Fruit fly (Drosophila melanogaster): ENCODE data around the gene CG14377.
A peak's percentile ranks its signal among the peaks of the same experiment; 100 is the strongest.

CG14377 gene

DNA sequence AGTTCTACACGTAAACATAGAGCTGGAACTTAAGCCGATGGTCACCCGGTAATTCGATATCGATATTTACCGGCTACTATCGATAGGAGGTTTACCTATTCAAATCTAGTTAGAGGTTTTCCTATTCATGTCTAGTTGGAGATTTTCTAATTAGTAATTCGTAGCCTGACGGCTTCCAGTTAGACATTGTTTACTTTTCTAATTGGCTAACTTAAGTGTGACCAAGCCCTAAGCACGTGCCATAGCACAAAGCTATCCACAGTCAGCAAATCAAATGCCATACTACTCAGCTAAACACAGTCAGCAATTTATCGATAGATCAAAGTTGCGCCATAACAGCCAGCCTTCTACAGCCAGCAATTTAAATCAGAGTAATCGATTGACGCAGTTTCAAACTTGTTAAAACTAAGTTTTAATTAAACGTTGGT, 5.4 kb downstream of the CG14377 start, which contains the start of gene Dpm3 (continued):
- no peak for TF ChIP-seq HHEX (GFP tag; optimal IDR thresholded peaks at IDR 0.05)
- TF ChIP-seq Jarid2 (GFP tag; optimal IDR thresholded peaks at IDR 0.05), result no peak
- no peak for TF ChIP-seq z (GFP tag; IDR thresholded peaks at IDR 0.05)
- peak; percentile 6 for TF ChIP-seq YL-1 (GFP tag; optimal IDR thresholded peaks at IDR 0.05)
- no peak for TF ChIP-seq CG18619 (GFP tag; optimal IDR thresholded peaks at IDR 0.05)
- TF ChIP-seq Trl (optimal IDR thresholded peaks at IDR 0.05), result peak in 1 of 2 experiments; percentile 8
- TF ChIP-seq Trl (GFP tag; optimal IDR thresholded peaks at IDR 0.05), result peak; percentile 41
- TF ChIP-seq Ptx1 (GFP tag; IDR thresholded peaks at IDR 0.05), result no peak
- peak; percentile 88 for TF ChIP-seq CG6791 (GFP tag; IDR thresholded peaks at IDR 0.05; ENCODE audit: partially characterized antibody)
- no peak for TF ChIP-seq CTCF (GFP tag; optimal IDR thresholded peaks at IDR 0.05)
- TF ChIP-seq unc-4 (GFP tag; IDR thresholded peaks at IDR 0.05; ENCODE audit: partially characterized antibody), result peak; percentile 90
- no peak for TF ChIP-seq Oli (tag; optimal IDR thresholded peaks at IDR 0.05)
- TF ChIP-seq shn (GFP tag; optimal IDR thresholded peaks at IDR 0.05), result peak; percentile 70
- no peak for TF ChIP-seq ems (GFP tag; optimal IDR thresholded peaks at IDR 0.05)
- peak; percentile 9 for TF ChIP-seq CG7745 (tag; optimal IDR thresholded peaks at IDR 0.05)
- no peak for TF ChIP-seq ac (GFP tag; optimal IDR thresholded peaks at IDR 0.05)
- TF ChIP-seq wor (GFP tag; IDR thresholded peaks at IDR 0.05), result no peak
- no peak for TF ChIP-seq CG15011 (GFP tag; optimal IDR thresholded peaks at IDR 0.05)
- TF ChIP-seq CG12744 (GFP tag; optimal IDR thresholded peaks at IDR 0.05), result no peak
- peak; percentile 18 for TF ChIP-seq Blimp-1 (GFP tag; optimal IDR thresholded peaks at IDR 0.05)
- TF ChIP-seq CG11456 (GFP tag; IDR thresholded peaks at IDR 0.05), result no peak
- no peak for TF ChIP-seq CG14050 (GFP tag; IDR thresholded peaks at IDR 0.05)
- TF ChIP-seq Hand (GFP tag; optimal IDR thresholded peaks at IDR 0.05), result no peak
- TF ChIP-seq zfh1 (GFP tag; IDR thresholded peaks at IDR 0.05), result 0 out of 3 replicates have a peak, but pooled peaks have one; percentile 39

DNA sequence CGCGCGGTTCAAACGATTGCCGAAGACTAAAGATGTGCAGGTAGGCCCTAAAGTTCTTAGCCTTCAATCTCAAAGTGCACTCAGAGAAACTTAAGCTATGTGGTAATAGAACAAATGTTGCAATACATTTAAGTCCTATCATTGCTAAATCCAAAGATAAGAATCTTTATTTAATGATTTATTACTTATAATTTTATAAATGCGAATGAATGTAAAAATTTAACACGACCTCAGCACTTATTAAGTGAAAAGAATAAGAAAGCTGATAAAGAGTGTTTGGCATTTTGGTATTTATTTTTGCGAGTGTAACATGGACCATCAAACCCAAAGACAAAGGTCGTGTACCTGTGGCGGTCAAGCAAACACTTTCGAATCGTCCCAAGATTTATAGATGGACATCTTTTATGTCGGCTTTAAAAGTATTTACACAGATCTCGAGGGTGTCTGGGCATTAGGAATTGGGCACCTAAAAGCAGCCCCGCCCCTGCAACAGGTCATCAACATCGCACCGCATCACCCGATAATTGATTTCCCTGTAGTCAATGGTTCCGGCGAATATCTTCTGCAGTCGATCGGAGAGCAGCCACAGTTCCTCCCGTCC, 7.3 kb downstream of the CG14377 start, which contains the start of gene yellow-e3:
TSS of gene yellow-e3 (minus strand) at position 30 of the 601 bp plus-strand sequence.
- TF ChIP-seq HLHmδ (GFP tag; optimal IDR thresholded peaks at IDR 0.05), result no peak
- peak in 1 of 2 experiments; percentile 75 for TF ChIP-seq tll (GFP tag; optimal IDR thresholded peaks at IDR 0.05)
- peak; percentile 68 for TF ChIP-seq CG18262 (tag; optimal IDR thresholded peaks at IDR 0.05)
- TF ChIP-seq dm (GFP tag; optimal IDR thresholded peaks at IDR 0.05), result no peak
- TF ChIP-seq CG13123 (GFP tag; optimal IDR thresholded peaks at IDR 0.05), result no peak
- no peak for TF ChIP-seq sima (GFP tag; optimal IDR thresholded peaks at IDR 0.05)
- TF ChIP-seq CG2202 (tag; optimal IDR thresholded peaks at IDR 0.05), result peak; percentile 38
- peak; percentile 39 for TF ChIP-seq gsb-n (tag; optimal IDR thresholded peaks at IDR 0.05)
- TF ChIP-seq CG15479 (GFP tag; optimal IDR thresholded peaks at IDR 0.05), result peak; percentile 84
- no peak for TF ChIP-seq CG8944 (GFP tag; optimal IDR thresholded peaks at IDR 0.05)
- TF ChIP-seq sna (GFP tag; IDR thresholded peaks at IDR 0.05; ENCODE audit: partially characterized antibody), result no peak
- no peak for TF ChIP-seq lilli (GFP tag; optimal IDR thresholded peaks at IDR 0.05)
- TF ChIP-seq CG6254 (GFP tag; optimal IDR thresholded peaks at IDR 0.05), result peak; percentile 37
- TF ChIP-seq unc-4 (GFP tag; IDR thresholded peaks at IDR 0.05; ENCODE audit: partially characterized antibody), result no peak
- no peak for TF ChIP-seq ERR (GFP tag; optimal IDR thresholded peaks at IDR 0.05)
- no peak for TF ChIP-seq HHEX (GFP tag; optimal IDR thresholded peaks at IDR 0.05)
- TF ChIP-seq CG10654 (GFP tag; optimal IDR thresholded peaks at IDR 0.05), result no peak
- no peak for TF ChIP-seq CG4360 (GFP tag; IDR thresholded peaks at IDR 0.05)
- TF ChIP-seq unpg (GFP tag; optimal IDR thresholded peaks at IDR 0.05), result peak; percentile 16
- peak; percentile 41 for TF ChIP-seq nmo (GFP tag; optimal IDR thresholded peaks at IDR 0.05)
- peak; percentile 74 for TF ChIP-seq CG2712 (tag; optimal IDR thresholded peaks at IDR 0.05)
- TF ChIP-seq Elba2 (GFP tag; optimal IDR thresholded peaks at IDR 0.05), result peak; percentile 28
- no peak for TF ChIP-seq Myb (GFP tag; optimal IDR thresholded peaks at IDR 0.05)
- peak; percentile 11 for TF ChIP-seq stwl (tag; optimal IDR thresholded peaks at IDR 0.05)
- TF ChIP-seq CG18764 (GFP tag; optimal IDR thresholded peaks at IDR 0.05), result no peak
- TF ChIP-seq CG3847 (GFP tag; IDR thresholded peaks at IDR 0.05), result no peak
- TF ChIP-seq esg (GFP tag; conservative IDR thresholded peaks at IDR 0.05), result no peak
- no peak for TF ChIP-seq Lim3 (GFP tag; IDR thresholded peaks at IDR 0.05)
- no peak for TF ChIP-seq lmd (GFP tag; IDR thresholded peaks at IDR 0.05)
